Worm (Caenorhabditis elegans): ENCODE data around the gene T23C6.4.

T23C6.4 gene

ce11 chrX:17157868-17158267 is 8.1 kb upstream of the T23C6.4 start, which contains the start of gene npr-21:
TSS of gene npr-21 (minus strand) at chrX:17157968.
- TF ChIP-seq aly-2 (tag; optimal IDR thresholded peaks at IDR 0.05) = no peak
- no peak for TF ChIP-seq nhr-76 (tag; optimal IDR thresholded peaks at IDR 0.05)
- TF ChIP-seq nhr-25 (tag; optimal IDR thresholded peaks at IDR 0.05) = no peak
- no peak for TF ChIP-seq ceh-16 (tag; optimal IDR thresholded peaks at IDR 0.05)
- no peak for TF ChIP-seq tbx-2 (tag; optimal IDR thresholded peaks at IDR 0.05)
- TF ChIP-seq unc-39 (tag; optimal IDR thresholded peaks at IDR 0.05) = no peak
- no peak for TF ChIP-seq ceh-82 (tag; optimal IDR thresholded peaks at IDR 0.05)
- no peak for TF ChIP-seq elt-1 (tag; optimal IDR thresholded peaks at IDR 0.05)
- TF ChIP-seq lsy-12 (tag; optimal IDR thresholded peaks at IDR 0.05) = no peak

- no peak for TF ChIP-seq ztf-11 (tag; optimal IDR thresholded peaks at IDR 0.05)
These were observed 7.4 kb upstream of the T23C6.4 start for ce11 chrX:17157089-17157488.

ce11 chrX:17151160-17151711 is 1.5 kb upstream of the T23C6.4 start, which contains the start of gene mdt-1.2:
TSS of gene mdt-1.2 (plus strand) at chrX:17151522.
- no peak for TF ChIP-seq fkh-10 (GFP tag; optimal IDR thresholded peaks at IDR 0.05)
- peak; percentile 6 for TF ChIP-seq ceh-28 (tag; optimal IDR thresholded peaks at IDR 0.05)
- no peak for TF ChIP-seq unc-62 (GFP tag; optimal IDR thresholded peaks at IDR 0.05)
- TF ChIP-seq pha-4 (tag; optimal IDR thresholded peaks at IDR 0.05) = peak; percentile 91
- TF ChIP-seq ceh-16 (tag; optimal IDR thresholded peaks at IDR 0.05) = no peak
- no peak for TF ChIP-seq unc-39 (tag; optimal IDR thresholded peaks at IDR 0.05)
- no peak for TF ChIP-seq zag-1 (tag; optimal IDR thresholded peaks at IDR 0.05)
- TF ChIP-seq R02D3.7 (tag; optimal IDR thresholded peaks at IDR 0.05) = no peak
- TF ChIP-seq nhr-28 (tag; optimal IDR thresholded peaks at IDR 0.05) = no peak
- TF ChIP-seq nfya-1 (tag; optimal IDR thresholded peaks at IDR 0.05; ENCODE audit: insufficient read depth) = peak; percentile 84
- no peak for TF ChIP-seq ztf-4 (tag; optimal IDR thresholded peaks at IDR 0.05)
- TF ChIP-seq nhr-67 (tag; optimal IDR thresholded peaks at IDR 0.05) = no peak
- peak; percentile 52 for TF ChIP-seq nhr-23 (tag; optimal IDR thresholded peaks at IDR 0.05)
- no peak for TF ChIP-seq ceh-82 (tag; optimal IDR thresholded peaks at IDR 0.05)
- TF ChIP-seq eor-1 (tag; optimal IDR thresholded peaks at IDR 0.05) = no peak
- TF ChIP-seq nhr-77 (tag; optimal IDR thresholded peaks at IDR 0.05) = no peak
- TF ChIP-seq ama-1 (optimal IDR thresholded peaks at IDR 0.05) = no peak
- no peak for TF ChIP-seq aly-2 (tag; optimal IDR thresholded peaks at IDR 0.05)
- peak; percentile 84 for TF ChIP-seq hmg-11 (tag; optimal IDR thresholded peaks at IDR 0.05)
- no peak for TF ChIP-seq mdl-1 (tag; optimal IDR thresholded peaks at IDR 0.05)
- TF ChIP-seq elt-3 (tag; optimal IDR thresholded peaks at IDR 0.05) = no peak
- no peak for TF ChIP-seq mml-1 (tag; optimal IDR thresholded peaks at IDR 0.05)
- peak; percentile 41 for TF ChIP-seq lin-15B (tag; optimal IDR thresholded peaks at IDR 0.05)
- TF ChIP-seq elt-2 (tag; optimal IDR thresholded peaks at IDR 0.05) = peak; percentile 50
- TF ChIP-seq fkh-2 (tag; optimal IDR thresholded peaks at IDR 0.05) = no peak
- no peak for TF ChIP-seq ceh-9 (tag; optimal IDR thresholded peaks at IDR 0.05)
- TF ChIP-seq sea-2 (GFP tag; optimal IDR thresholded peaks at IDR 0.05) = peak; percentile 67
- TF ChIP-seq pqm-1 (tag; optimal IDR thresholded peaks at IDR 0.05) = peak; percentile 58
- peak; percentile 13 for TF ChIP-seq lsy-12 (tag; optimal IDR thresholded peaks at IDR 0.05)
- TF ChIP-seq fos-1 (tag; optimal IDR thresholded peaks at IDR 0.05) = no peak
- peak; percentile 24 for TF ChIP-seq elt-1 (tag; optimal IDR thresholded peaks at IDR 0.05)
- no peak for TF ChIP-seq jun-1 (tag; optimal IDR thresholded peaks at IDR 0.05)
- TF ChIP-seq nhr-11 (tag; optimal IDR thresholded peaks at IDR 0.05) = no peak
- TF ChIP-seq nhr-76 (tag; optimal IDR thresholded peaks at IDR 0.05) = no peak
- TF ChIP-seq tbx-2 (tag; optimal IDR thresholded peaks at IDR 0.05) = peak; percentile 54
- TF ChIP-seq skn-1 (tag; optimal IDR thresholded peaks at IDR 0.05) = no peak
- no peak for TF ChIP-seq nhr-12 (tag; optimal IDR thresholded peaks at IDR 0.05)
- peak; percentile 62 for TF ChIP-seq nhr-25 (tag; optimal IDR thresholded peaks at IDR 0.05)
- TF ChIP-seq lin-39 (tag; optimal IDR thresholded peaks at IDR 0.05) = peak; percentile 62
- TF ChIP-seq ztf-11 (tag; optimal IDR thresholded peaks at IDR 0.05) = no peak
- TF ChIP-seq nhr-43 (tag; optimal IDR thresholded peaks at IDR 0.05; ENCODE audit: poor library complexity, severe bottlenecking) = peak; percentile 48
- TF ChIP-seq egl-27 (tag; optimal IDR thresholded peaks at IDR 0.05) = peak; percentile 17
- peak; percentile 65 for TF ChIP-seq snpc-4 (tag; optimal IDR thresholded peaks at IDR 0.05)
- TF ChIP-seq nhr-237 (tag; optimal IDR thresholded peaks at IDR 0.05) = no peak
- no peak for TF ChIP-seq daf-12 (tag; optimal IDR thresholded peaks at IDR 0.05)
- TF ChIP-seq ZK546.5 (tag; optimal IDR thresholded peaks at IDR 0.05) = no peak
- TF ChIP-seq egl-5 (tag; optimal IDR thresholded peaks at IDR 0.05) = peak; percentile 69
